Worm (Caenorhabditis elegans) whole organism, young adult: ENCODE measurements around the gene C47D12.4.

Source experiments
- B0261.1 ChIP-seq: sonication (generic microtip); optimal IDR thresholded peaks from 2 replicates; lab custom pipeline; 2016; ENCODE audit warnings: mild to moderate bottlenecking, missing genetic modification characterization, moderate library complexity, missing compliant biosample characterization
- F39B2.1 ChIP-seq: fragments of 200-800 bp; sonication (Bioruptor generic); IDR thresholded peaks from 2 replicates; pipeline ENCODE4 v1.3.6; 2022; ENCODE audit warnings: missing genetic modification reagents, missing genetic modification characterization, missing compliant biosample characterization
- fkh-3 ChIP-seq: sonication (generic microtip); optimal IDR thresholded peaks from 2 replicates; lab custom pipeline; 2016; ENCODE audit warnings: mild to moderate bottlenecking, missing genetic modification characterization, missing compliant biosample characterization
- lsy-27 ChIP-seq: sonication (generic microtip); optimal IDR thresholded peaks from 2 replicates; lab custom pipeline; 2017; ENCODE audit warnings: missing genetic modification characterization, mild to moderate bottlenecking, missing compliant biosample characterization, antibody characterized with exemption, missing genotype, borderline replicate concordance; ENCODE audit not compliant: insufficient read depth
- unc-130 ChIP-seq: sonication (generic microtip); optimal IDR thresholded peaks from 2 replicates; lab custom pipeline; 2016; ENCODE audit warnings: missing genetic modification reagents, missing genetic modification characterization, missing compliant biosample characterization

ce11 chrII:11688643-11689042 is 7.1 kb downstream of the C47D12.4 start, which contains the start of gene kel-1:
- TF ChIP-seq unc-130 (GFP tag; lab: Kevin White, UChicago) (no peak), F39B2.1 (GFP tag; lab: Robert Waterston, UW) (no peak), fkh-3 (tag; lab: Kevin White, UChicago) (no peak), B0261.1 (no peak), lsy-27 (tag; lab: Kevin White, UChicago) (no peak)
